Fruit fly (Drosophila melanogaster) whole organism, embryonic: ENCODE measurements around the gene Drp1.

Experiments
- CG10267 ChIP-seq: fragments of 200-800 bp; sonication (Bioruptor generic); optimal IDR thresholded peaks from 2 replicates; lab custom pipeline; 2018; ENCODE audit warnings: missing biosample characterization, mild to moderate bottlenecking, missing genetic modification characterization, moderate library complexity
- CG12659 ChIP-seq: fragments of 200-800 bp; sonication (Bioruptor generic); optimal IDR thresholded peaks from 3 replicates; lab custom pipeline; 2017; ENCODE audit warnings: mild to moderate bottlenecking, missing biosample characterization, missing genetic modification reagents, missing genetic modification characterization
- CG13775 ChIP-seq: fragments of 200-800 bp; sonication (Bioruptor generic); optimal IDR thresholded peaks from 3 replicates; lab custom pipeline; 2017; ENCODE audit warnings: missing biosample characterization, mild to moderate bottlenecking, missing genetic modification characterization
- CG15514 ChIP-seq: fragments of 200-800 bp; sonication (Bioruptor generic); optimal IDR thresholded peaks from 3 replicates; lab custom pipeline; 2017; ENCODE audit warnings: missing biosample characterization, missing genetic modification characterization, mild to moderate bottlenecking, moderate library complexity, missing genetic modification reagents
- CG1603 ChIP-seq: fragments of 200-800 bp; sonication (Bioruptor generic); optimal IDR thresholded peaks from 2 replicates; lab custom pipeline; 2019; ENCODE audit warnings: missing biosample characterization, mild to moderate bottlenecking, missing genetic modification characterization, moderate library complexity
- CG16813 ChIP-seq: fragments of 200-800 bp; sonication (Bioruptor generic); IDR thresholded peaks from 3 replicates; pipeline ENCODE4 v1.3.6; 2022; ENCODE audit warnings: missing biosample characterization, missing genetic modification characterization; ENCODE audit not compliant: partially characterized antibody
- CG17186 ChIP-seq: fragments of 200-800 bp; sonication (Bioruptor generic); optimal IDR thresholded peaks from 3 replicates; lab custom pipeline; 2017; ENCODE audit warnings: missing biosample characterization, missing genetic modification reagents, missing genetic modification characterization
- CG17829 ChIP-seq: fragments of 200-800 bp; optimal IDR thresholded peaks from 2 replicates; lab custom pipeline; 2019; ENCODE audit warnings: missing biosample characterization, mild to moderate bottlenecking, missing genetic modification characterization, moderate library complexity
- CG17912 ChIP-seq: fragments of 200-800 bp; sonication (Bioruptor generic); optimal IDR thresholded peaks from 2 replicates; lab custom pipeline; 2018; ENCODE audit warnings: missing biosample characterization, mild to moderate bottlenecking, missing genetic modification characterization
- CG18011 ChIP-seq: fragments of 200-800 bp; sonication (Bioruptor generic); optimal IDR thresholded peaks from 2 replicates; lab custom pipeline; 2017; ENCODE audit warnings: missing biosample characterization, missing genetic modification characterization, mild to moderate bottlenecking, moderate library complexity, missing genotype
- CG2116 ChIP-seq: fragments of 200-800 bp; sonication (Bioruptor generic); optimal IDR thresholded peaks from 3 replicates; lab custom pipeline; 2018; ENCODE audit warnings: missing biosample characterization, mild to moderate bottlenecking, missing genetic modification characterization
- CG30403 ChIP-seq: fragments of 200-800 bp; sonication (Bioruptor generic); optimal IDR thresholded peaks from 3 replicates; lab custom pipeline; 2016; ENCODE audit warnings: missing biosample characterization, missing genetic modification characterization
- CG3847 ChIP-seq: fragments of 200-800 bp; sonication (Bioruptor generic); IDR thresholded peaks from 2 replicates; pipeline ENCODE4 v1.3.6; 2022; ENCODE audit warnings: missing biosample characterization, missing genetic modification characterization
- CG3995 ChIP-seq: fragments of 200-800 bp; sonication (Bioruptor generic); optimal IDR thresholded peaks from 3 replicates; lab custom pipeline; 2016; ENCODE audit warnings: missing biosample characterization, missing genetic modification characterization
- CG4617 ChIP-seq: fragments of 200-800 bp; sonication (Bioruptor generic); optimal IDR thresholded peaks from 3 replicates; lab custom pipeline; 2016; ENCODE audit warnings: missing biosample characterization, missing genetic modification characterization, borderline replicate concordance
- CG6654 ChIP-seq: fragments of 200-800 bp; sonication (Bioruptor generic); optimal IDR thresholded peaks from 2 replicates; lab custom pipeline; 2017; ENCODE audit warnings: missing biosample characterization, mild to moderate bottlenecking, missing genetic modification characterization
- CG9797 ChIP-seq: fragments of 200-800 bp; sonication (Bioruptor generic); optimal IDR thresholded peaks from 3 replicates; lab custom pipeline; 2018; ENCODE audit warnings: missing biosample characterization, mild to moderate bottlenecking, missing genetic modification characterization
- CHES-1-like ChIP-seq: fragments of 200-800 bp; sonication (Bioruptor generic); optimal IDR thresholded peaks from 2 replicates; lab custom pipeline; 2016; ENCODE audit warnings: missing biosample characterization, missing genetic modification characterization
- CTCF ChIP-seq: fragments of 200-800 bp; sonication (Bioruptor generic); optimal IDR thresholded peaks from 2 replicates; lab custom pipeline; 2017; ENCODE audit warnings: missing biosample characterization, mild to moderate bottlenecking, missing genetic modification characterization, moderate library complexity
- Ets97D ChIP-seq: fragments of 200-800 bp; sonication (Bioruptor generic); optimal IDR thresholded peaks from 3 replicates; lab custom pipeline; 2016; ENCODE audit warnings: missing biosample characterization, missing genetic modification characterization
- Fer1 ChIP-seq: fragments of 200-800 bp; sonication (Bioruptor generic); optimal IDR thresholded peaks from 2 replicates; lab custom pipeline; 2017; ENCODE audit warnings: missing biosample characterization, mild to moderate bottlenecking, missing genetic modification characterization
- Hey ChIP-seq: fragments of 200-800 bp; sonication (Bioruptor generic); optimal IDR thresholded peaks from 3 replicates; lab custom pipeline; 2018; ENCODE audit warnings: missing biosample characterization, mild to moderate bottlenecking, missing genetic modification characterization
- Hsf ChIP-seq: fragments of 200-800 bp; sonication (Bioruptor generic); optimal IDR thresholded peaks from 3 replicates; lab custom pipeline; 2016; ENCODE audit warnings: missing biosample characterization, missing genetic modification characterization
- MBD-R2 ChIP-seq: fragments of 200-800 bp; sonication (Bioruptor generic); IDR thresholded peaks from 2 replicates; pipeline ENCODE4 v1.3.6; 2022; ENCODE audit warnings: missing biosample characterization, missing genetic modification characterization
- NC2β ChIP-seq: fragments of 200-800 bp; sonication (Bioruptor generic); optimal IDR thresholded peaks from 2 replicates; lab custom pipeline; 2016; ENCODE audit warnings: missing biosample characterization, missing genetic modification characterization
- NfI ChIP-seq: fragments of 200-800 bp; sonication (Bioruptor generic); optimal IDR thresholded peaks from 3 replicates; lab custom pipeline; 2018; ENCODE audit warnings: missing biosample characterization, mild to moderate bottlenecking, missing genetic modification characterization, moderate library complexity
- Pdp1 ChIP-seq, 2 experiments: fragments of 200-800 bp; sonication (Bioruptor generic); optimal IDR thresholded peaks; 3 replicates each; lab custom pipeline; 2016; ENCODE audit warnings: missing biosample characterization in 2 of 2, missing genetic modification characterization in 2 of 2, mild to moderate bottlenecking in 1 of 2, moderate library complexity in 1 of 2
- Sin3A ChIP-seq: fragments of >200 bp; optimal IDR thresholded peaks from 2 replicates; lab custom pipeline; 2018
- Stat92E ChIP-seq, 3 experiments: fragments of >200 bp in 2 of 3; fragments of 200-800 bp in 1 of 3; sonication (Bioruptor generic) in 1 of 3; optimal IDR thresholded peaks; 2 replicates each; lab custom pipeline; 2017 to 2019; ENCODE audit warnings: missing biosample characterization in 3 of 3, missing genetic modification characterization in 3 of 3, mild to moderate bottlenecking in 1 of 3, moderate library complexity in 1 of 3
- YL-1 ChIP-seq: fragments of 200-800 bp; sonication (Bioruptor generic); optimal IDR thresholded peaks from 3 replicates; lab custom pipeline; 2017; ENCODE audit warnings: missing biosample characterization, mild to moderate bottlenecking, missing genetic modification characterization
- bab2 ChIP-seq: fragments of 200-800 bp; sonication (Bioruptor generic); optimal IDR thresholded peaks from 2 replicates; lab custom pipeline; 2016; ENCODE audit warnings: missing biosample characterization, missing genetic modification characterization
- crp ChIP-seq, 2 experiments: fragments of 200-800 bp; sonication (Bioruptor generic); optimal IDR thresholded peaks; 2 replicates in 1 of 2; 3 replicates in 1 of 2; lab custom pipeline; 2017; ENCODE audit warnings: missing biosample characterization in 2 of 2, missing genetic modification characterization in 2 of 2, mild to moderate bottlenecking in 1 of 2, moderate library complexity in 1 of 2
- disco-r ChIP-seq: fragments of 200-800 bp; sonication (Bioruptor generic); optimal IDR thresholded peaks from 2 replicates; lab custom pipeline; 2016; ENCODE audit warnings: missing biosample characterization, missing genetic modification characterization
- dm ChIP-seq: fragments of 200-800 bp; sonication (Bioruptor generic); optimal IDR thresholded peaks from 3 replicates; lab custom pipeline; 2016; ENCODE audit warnings: missing biosample characterization, missing genetic modification characterization
- dmrt11E ChIP-seq: fragments of 200-800 bp; sonication (Bioruptor generic); optimal IDR thresholded peaks from 3 replicates; lab custom pipeline; 2018; ENCODE audit warnings: missing biosample characterization, mild to moderate bottlenecking, missing genetic modification characterization, moderate library complexity
- fd102C ChIP-seq: fragments of 200-800 bp; sonication (Bioruptor generic); optimal IDR thresholded peaks from 2 replicates; lab custom pipeline; 2018; ENCODE audit warnings: missing biosample characterization, mild to moderate bottlenecking, missing genetic modification characterization, moderate library complexity
- grau ChIP-seq: fragments of 200-800 bp; optimal IDR thresholded peaks from 3 replicates; lab custom pipeline; 2019; ENCODE audit warnings: missing biosample characterization, mild to moderate bottlenecking, missing genetic modification characterization, moderate library complexity
- nerfin-1 ChIP-seq: fragments of 200-800 bp; sonication (Bioruptor generic); optimal IDR thresholded peaks from 3 replicates; lab custom pipeline; 2019; ENCODE audit warnings: missing biosample characterization, mild to moderate bottlenecking, missing genetic modification characterization, moderate library complexity
- nerfin-2 ChIP-seq: fragments of 200-800 bp; sonication (Bioruptor generic); IDR thresholded peaks from 2 replicates; pipeline ENCODE4 v1.3.6; 2022; ENCODE audit warnings: missing biosample characterization, missing genetic modification characterization; ENCODE audit not compliant: partially characterized antibody
- rib ChIP-seq: fragments of 200-800 bp; sonication (Bioruptor generic); IDR thresholded peaks from 2 replicates; pipeline ENCODE4 v1.3.6; 2022; ENCODE audit warnings: missing biosample characterization, missing genetic modification characterization
- row ChIP-seq: fragments of 200-800 bp; sonication (Bioruptor generic); IDR thresholded peaks from 3 replicates; pipeline ENCODE4 v1.3.6; 2022; ENCODE audit warnings: missing biosample characterization, missing genetic modification characterization
- sens ChIP-seq: fragments of 200-800 bp; sonication (Bioruptor generic); peaks from one replicate; lab custom pipeline; 2016; ENCODE audit warnings: missing biosample characterization, missing genetic modification characterization
- slou ChIP-seq: fragments of 200-800 bp; sonication (Bioruptor generic); optimal IDR thresholded peaks from 3 replicates; lab custom pipeline; 2016; ENCODE audit warnings: missing biosample characterization, missing genetic modification characterization
- stwl ChIP-seq: fragments of 200-800 bp; sonication (Bioruptor generic); optimal IDR thresholded peaks from 3 replicates; lab custom pipeline; 2018; ENCODE audit warnings: missing biosample characterization, mild to moderate bottlenecking, missing genetic modification characterization, moderate library complexity
- usp ChIP-seq: fragments of >200 bp; optimal IDR thresholded peaks from 2 replicates; lab custom pipeline; 2017; ENCODE audit warnings: missing biosample characterization, missing genetic modification characterization
- vvl ChIP-seq: fragments of 200-800 bp; sonication (Bioruptor generic); IDR thresholded peaks from 2 replicates; pipeline ENCODE4 v1.3.6; 2022; ENCODE audit warnings: missing biosample characterization, missing genetic modification characterization
- zen ChIP-seq: fragments of 200-800 bp; sonication (Bioruptor generic); optimal IDR thresholded peaks from 3 replicates; lab custom pipeline; 2018; ENCODE audit warnings: missing biosample characterization, mild to moderate bottlenecking, missing genetic modification characterization, moderate library complexity

Gene Drp1

DNA sequence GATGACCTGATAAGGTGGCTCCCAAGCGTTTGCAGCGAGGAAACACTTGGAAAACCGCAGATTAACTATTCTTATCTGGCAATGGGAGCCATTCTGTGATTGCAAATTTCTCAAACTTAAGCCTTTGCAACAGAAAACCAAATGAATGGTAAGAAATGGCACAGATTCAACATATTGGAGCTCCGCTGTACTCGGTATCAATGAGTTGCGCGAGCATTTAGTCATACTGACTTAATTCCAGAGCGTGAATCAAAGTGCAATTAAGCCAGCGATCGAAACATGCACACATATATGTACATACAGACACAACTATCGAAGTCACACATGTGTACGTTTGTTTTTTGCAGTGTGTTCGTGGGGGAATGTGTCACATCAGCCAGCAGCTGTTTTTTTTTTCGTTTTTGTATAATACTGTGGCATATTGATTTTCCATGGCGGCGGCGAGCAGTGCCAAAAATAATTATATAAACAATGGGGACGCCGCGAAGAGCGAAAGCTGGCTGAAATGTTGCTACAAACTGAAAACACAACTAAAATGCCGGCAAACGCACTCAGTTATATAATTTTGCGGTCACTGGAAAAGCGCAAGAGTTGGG lies 671 bp downstream of the Drp1 start (continued):
- no peak for TF ChIP-seq fd102C

DNA sequence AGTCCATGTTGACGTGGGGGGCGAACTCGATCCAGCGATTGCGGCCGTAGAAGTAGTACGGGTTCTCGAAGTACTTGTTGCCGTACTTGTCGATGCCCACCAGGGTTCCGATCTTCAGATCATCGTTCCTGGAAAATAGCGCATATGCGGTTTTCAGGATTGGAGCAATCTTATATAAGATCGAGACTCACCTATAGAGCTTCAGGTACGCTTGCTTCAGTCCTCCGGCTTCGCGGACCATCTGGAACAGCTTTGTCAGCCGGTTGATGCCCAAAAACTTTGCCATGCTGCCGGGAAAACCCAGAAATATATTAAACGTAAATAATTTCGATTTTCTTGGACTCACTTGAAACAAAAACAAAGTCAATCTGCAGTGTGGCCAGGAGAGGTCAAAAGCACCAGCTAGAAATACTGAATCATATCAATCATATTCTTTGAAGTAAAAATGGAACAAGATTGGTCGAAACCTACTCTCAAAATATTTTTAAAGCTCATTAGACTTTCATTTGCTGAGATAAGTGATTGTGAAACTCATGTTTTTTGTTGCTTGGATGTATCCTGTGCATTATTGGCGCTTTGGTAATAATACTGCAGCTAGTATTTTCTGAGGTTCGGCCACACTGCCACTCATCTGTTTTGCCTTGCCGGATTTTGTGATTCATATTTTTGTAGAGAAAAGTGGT lies 5.4 kb downstream of the Drp1 start, which contains the start of the genes ND-B17.2 and Arpc5:
TSS of gene ND-B17.2 (minus strand) at position 504 of the 683 bp plus-strand sequence.
TSS of gene Arpc5 (plus strand) at position 624 of the 683 bp plus-strand sequence.
- TF ChIP-seq vvl (GFP tag; lab: Robert Waterston, UW) = no peak
- peak; percentile 59 for TF ChIP-seq CG1603 (tag; lab: Kevin White, UChicago)
- TF ChIP-seq MBD-R2 (GFP tag; lab: Robert Waterston, UW) = peak; percentile 89
- no peak for TF ChIP-seq CG17912 (GFP tag; lab: Kevin White, UChicago)
- peak; percentile 30 for TF ChIP-seq CG15514 (GFP tag; lab: Kevin White, UChicago)
- TF ChIP-seq Fer1 (GFP tag; lab: Kevin White, UChicago) = peak; percentile 12
- TF ChIP-seq crp (GFP tag; optimal IDR thresholded peaks at IDR 0.05; lab: Kevin White, UChicago) = peak in 1 of 2 experiments; percentile 85
- TF ChIP-seq dm = peak; percentile 11
- peak; percentile 73 for TF ChIP-seq YL-1
- TF ChIP-seq bab2 (GFP tag; lab: Kevin White, UChicago) = peak; percentile 17
- TF ChIP-seq nerfin-1 (tag; lab: Kevin White, UChicago) = peak; percentile 42
- TF ChIP-seq CG18011 (GFP tag; lab: Kevin White, UChicago) = peak; percentile 26
- TF ChIP-seq nerfin-2 = no peak
- TF ChIP-seq CG16813 (GFP tag; lab: Robert Waterston, UW) = no peak
- peak; percentile 49 for TF ChIP-seq CG17829 (tag; lab: Kevin White, UChicago)
- TF ChIP-seq CG9797 (GFP tag; lab: Kevin White, UChicago) = peak; percentile 93
- peak; percentile 37 for TF ChIP-seq grau (tag; lab: Kevin White, UChicago)
- TF ChIP-seq CG30403 = peak; percentile 19
- TF ChIP-seq CG17186 (GFP tag; lab: Kevin White, UChicago) = peak; percentile 70
- TF ChIP-seq Hey = no peak
- peak; percentile 57 for TF ChIP-seq CTCF (GFP tag; lab: Kevin White, UChicago)
- TF ChIP-seq CHES-1-like (GFP tag; lab: Kevin White, UChicago) = peak; percentile 12
- peak; percentile 78 for TF ChIP-seq CG4617 (GFP tag; lab: Kevin White, UChicago)
- no peak for TF ChIP-seq rib (GFP tag; lab: Robert Waterston, UW)
- peak; percentile 75 for TF ChIP-seq stwl
- peak; percentile 39 for TF ChIP-seq zen (tag; lab: Kevin White, UChicago)
- peak; percentile 84 for TF ChIP-seq sens (GFP tag; lab: Kevin White, UChicago)
- TF ChIP-seq NC2β (GFP tag; lab: Kevin White, UChicago) = peak; percentile 21
- TF ChIP-seq CG3847 (GFP tag; lab: Robert Waterston, UW) = peak; percentile 46
- TF ChIP-seq CG6654 (GFP tag; lab: Kevin White, UChicago) = no peak
- peak; percentile 52 for TF ChIP-seq CG12659
- TF ChIP-seq disco-r = no peak
- TF ChIP-seq Sin3A (lab: Kevin White, UChicago) = peak; percentile 88
- TF ChIP-seq usp (GFP tag; lab: Kevin White, UChicago) = no peak
- no peak for TF ChIP-seq slou (GFP tag; lab: Kevin White, UChicago)
- no peak for TF ChIP-seq NfI (GFP tag; lab: Kevin White, UChicago)
- TF ChIP-seq dmrt11E (tag; lab: Kevin White, UChicago) = peak; percentile 16
- peak; percentile 29 for TF ChIP-seq CG13775 (GFP tag; lab: Kevin White, UChicago)
- peak in 1 of 3 experiments; percentile 22 for TF ChIP-seq Stat92E (GFP tag; optimal IDR thresholded peaks at IDR 0.05; lab: Kevin White, UChicago)
- peak; percentile 75 for TF ChIP-seq row (GFP tag; lab: Robert Waterston, UW)
- TF ChIP-seq CG2116 (GFP tag; lab: Kevin White, UChicago) = peak; percentile 23
- TF ChIP-seq Pdp1 (GFP tag; optimal IDR thresholded peaks at IDR 0.05; lab: Kevin White, UChicago) = peak in 1 of 2 experiments; percentile 91
- peak; percentile 60 for TF ChIP-seq CG10267 (tag; lab: Kevin White, UChicago)
- TF ChIP-seq CG3995 (GFP tag; lab: Kevin White, UChicago) = peak; percentile 24
- TF ChIP-seq Hsf (GFP tag; lab: Kevin White, UChicago) = peak; percentile 16
- peak; percentile 46 for TF ChIP-seq Ets97D (GFP tag; lab: Kevin White, UChicago)
